Fruit fly (Drosophila melanogaster): ENCODE data around the gene ccb.

The ccb gene

DNA sequence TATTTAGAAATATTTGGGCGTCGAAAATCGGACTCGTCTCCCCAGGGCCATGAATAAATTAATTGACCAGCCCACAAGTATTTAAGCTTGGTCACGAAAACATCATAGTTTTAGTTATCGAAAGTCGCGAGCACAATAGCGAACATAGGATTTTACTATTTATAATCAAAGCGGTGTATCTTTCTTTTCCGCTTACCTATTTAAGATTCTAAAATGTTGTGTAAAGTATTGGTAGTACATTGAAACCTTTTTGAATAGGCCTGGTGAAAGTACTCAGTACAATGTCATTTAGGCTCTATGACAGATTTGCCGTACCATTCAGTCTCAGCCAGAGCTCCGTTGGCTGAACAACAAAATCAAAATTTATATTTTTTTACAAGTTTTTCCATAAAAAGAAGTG is at the start of gene ccb:
Gene ccb (plus strand): TSS at position 301 of the 400 bp plus-strand sequence.
- TF ChIP-seq Sin3A (optimal IDR thresholded peaks at IDR 0.05) (no peak), ttk (optimal IDR thresholded peaks at IDR 0.05) (no peak), psq (optimal IDR thresholded peaks at IDR 0.05) (no peak), Myc (optimal IDR thresholded peaks at IDR 0.05) (no peak), insv (optimal IDR thresholded peaks at IDR 0.05) (no peak), h (optimal IDR thresholded peaks at IDR 0.05) (no peak)

DNA sequence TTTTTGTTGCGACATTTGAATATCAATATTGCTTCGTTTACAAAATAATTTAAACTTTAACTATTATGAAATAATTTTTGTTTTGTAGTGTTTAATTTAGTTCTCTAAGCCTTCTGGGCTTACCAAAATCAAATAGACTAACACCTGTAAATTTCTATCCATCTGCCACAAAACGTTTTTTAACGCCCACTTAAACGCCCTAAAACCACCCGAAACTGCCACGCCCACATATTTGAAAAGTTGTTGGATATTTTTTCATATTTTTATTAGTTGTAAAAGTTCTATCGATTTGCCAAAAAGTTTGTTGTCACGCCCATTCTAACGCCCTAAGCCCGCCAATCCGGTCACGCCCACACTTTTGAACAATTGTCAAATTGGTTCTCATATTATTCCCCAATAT is 46.1 kb upstream of the ccb start, which contains the start of gene CG45154:
Gene CG45154 (minus strand): TSS at position 101 of the 400 bp plus-strand sequence.
- TF ChIP-seq h (optimal IDR thresholded peaks at IDR 0.05), result no peak
- no peak for TF ChIP-seq ttk (optimal IDR thresholded peaks at IDR 0.05)
- TF ChIP-seq psq (optimal IDR thresholded peaks at IDR 0.05), result no peak
- no peak for TF ChIP-seq insv (optimal IDR thresholded peaks at IDR 0.05)
- no peak for TF ChIP-seq Sin3A (optimal IDR thresholded peaks at IDR 0.05)
- no peak for TF ChIP-seq Myc (optimal IDR thresholded peaks at IDR 0.05)

DNA sequence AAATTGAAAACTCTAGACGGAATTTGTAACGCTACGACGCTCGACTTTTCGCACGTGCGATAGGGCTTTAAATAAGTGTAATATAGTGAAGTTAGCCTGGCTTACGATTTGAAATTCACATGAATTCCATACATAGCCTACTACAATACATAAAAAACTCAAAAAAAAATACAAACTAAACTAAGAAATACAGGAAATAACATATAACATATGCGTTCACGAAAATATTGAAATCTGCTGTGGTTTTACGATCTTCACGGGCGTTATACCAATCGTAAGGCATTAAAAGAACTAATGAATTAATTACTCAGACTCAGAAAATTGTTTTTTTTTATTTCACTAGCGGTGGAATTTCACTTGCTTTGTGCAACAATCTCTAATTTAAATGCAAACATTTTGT is 10.2 kb downstream of the ccb start, which contains the start of gene CG1724:
Gene CG1724 (minus strand): TSS at position 101 of the 400 bp plus-strand sequence.
- TF ChIP-seq Myc (optimal IDR thresholded peaks at IDR 0.05) (no peak), insv (optimal IDR thresholded peaks at IDR 0.05) (no peak), psq (optimal IDR thresholded peaks at IDR 0.05) (no peak)

DNA sequence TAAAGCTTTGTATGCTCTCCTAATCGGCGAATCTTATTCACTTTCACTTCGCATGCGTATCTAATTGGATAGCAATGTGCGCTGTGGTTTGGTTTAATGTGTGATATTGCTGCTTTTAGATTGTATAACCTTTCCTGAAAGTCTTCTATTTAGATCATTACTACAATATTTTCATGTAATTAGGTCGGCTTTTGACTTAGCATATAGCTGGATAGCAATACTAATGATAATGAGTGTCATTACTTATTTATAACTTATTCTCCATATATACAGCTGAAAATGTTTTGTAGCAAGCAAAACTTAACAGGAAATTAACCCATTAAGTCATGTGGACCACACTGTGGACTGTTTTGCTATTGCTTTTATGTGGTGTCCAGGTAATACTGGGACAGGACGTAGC is 24.5 kb downstream of the ccb start, which contains the start of gene CG32523:
Gene CG32523 (plus strand): TSS at position 301 of the 400 bp plus-strand sequence.
- TF ChIP-seq Sin3A (optimal IDR thresholded peaks at IDR 0.05), result no peak
- no peak for TF ChIP-seq insv (optimal IDR thresholded peaks at IDR 0.05)
- TF ChIP-seq h (optimal IDR thresholded peaks at IDR 0.05), result no peak
- no peak for TF ChIP-seq ttk (optimal IDR thresholded peaks at IDR 0.05)
- TF ChIP-seq psq (optimal IDR thresholded peaks at IDR 0.05), result no peak
- TF ChIP-seq Myc (optimal IDR thresholded peaks at IDR 0.05), result no peak

DNA sequence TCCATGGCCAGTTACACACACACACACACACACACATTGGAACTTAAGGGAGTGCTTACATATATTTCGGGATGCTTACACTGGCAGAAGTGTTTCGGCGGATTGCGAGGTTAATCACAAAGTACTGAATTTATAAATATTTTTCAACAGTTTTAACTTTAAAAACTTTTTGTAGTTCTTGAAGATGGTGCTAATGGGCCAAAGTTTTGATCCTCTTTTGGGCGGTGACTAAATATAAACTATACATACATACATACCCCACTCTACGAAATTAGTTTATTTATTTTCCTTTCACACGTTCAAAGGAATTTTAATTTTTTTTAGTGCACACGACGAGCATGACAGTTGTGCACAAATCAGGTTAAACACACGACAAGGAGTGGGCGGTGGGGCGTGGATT is 33.3 kb downstream of the ccb start:
- no peak for TF ChIP-seq psq (optimal IDR thresholded peaks at IDR 0.05)
- TF ChIP-seq Myc (optimal IDR thresholded peaks at IDR 0.05), result no peak
- TF ChIP-seq insv (optimal IDR thresholded peaks at IDR 0.05), result no peak

DNA sequence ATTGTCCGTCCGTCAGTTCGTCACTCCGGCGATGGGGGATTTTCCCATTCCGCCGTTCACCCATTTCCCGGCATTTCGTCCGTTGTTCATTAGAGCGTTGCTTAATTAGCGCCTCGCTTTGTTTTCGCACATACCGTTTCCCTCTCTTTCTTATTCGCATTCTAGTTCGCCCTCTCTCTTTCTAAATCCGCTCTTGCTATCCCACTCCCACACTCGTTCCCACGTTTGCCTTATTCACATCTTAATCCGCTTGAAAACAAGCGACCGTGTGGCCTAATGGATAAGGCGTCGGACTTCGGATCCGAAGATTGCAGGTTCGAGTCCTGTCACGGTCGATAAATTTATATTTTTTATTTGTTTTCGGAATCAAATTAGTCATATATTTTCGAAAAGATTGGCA is 38.8 kb downstream of the ccb start:
- TF ChIP-seq Sin3A (optimal IDR thresholded peaks at IDR 0.05) (no peak), ttk (optimal IDR thresholded peaks at IDR 0.05) (no peak)

DNA sequence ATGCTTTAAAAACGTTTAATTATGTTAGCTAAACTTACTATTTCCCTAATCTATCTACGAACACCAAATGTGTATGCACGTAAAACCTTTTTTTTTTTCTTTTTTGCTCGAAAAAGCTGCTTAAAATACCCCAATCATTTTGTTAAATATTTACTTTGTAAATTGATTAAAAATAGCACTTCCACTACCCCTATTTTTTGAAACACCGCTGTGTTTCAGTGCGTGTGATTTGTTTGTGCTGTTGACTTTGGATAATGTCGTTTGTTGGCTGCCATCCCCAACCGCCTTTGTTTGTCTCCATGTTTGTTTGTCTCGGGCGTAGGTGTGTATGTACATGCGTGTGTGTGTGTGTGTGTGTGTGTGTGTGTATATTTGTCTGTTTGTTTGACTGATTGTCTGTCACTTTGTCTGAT is 48.7 kb downstream of the ccb start:
- TF ChIP-seq Sin3A (optimal IDR thresholded peaks at IDR 0.05), result no peak
- TF ChIP-seq h (optimal IDR thresholded peaks at IDR 0.05), result no peak
- no peak for TF ChIP-seq psq (optimal IDR thresholded peaks at IDR 0.05)
- no peak for TF ChIP-seq insv (optimal IDR thresholded peaks at IDR 0.05)
- TF ChIP-seq Myc (optimal IDR thresholded peaks at IDR 0.05), result no peak
- no peak for TF ChIP-seq ttk (optimal IDR thresholded peaks at IDR 0.05)
